Worm (Caenorhabditis elegans): ENCODE results near the gene F38A5.8.

- TF ChIP-seq dao-5 (tag; optimal IDR thresholded peaks at IDR 0.05) (no peak), W03F9.2 (tag; optimal IDR thresholded peaks at IDR 0.05) (no peak)
Observed at ce11 chrIV:6572238-6572637, 27.3 kb upstream of the F38A5.8 start, which contains the start of gene bicd-1.

Measured in whole organism, L4/young adult.